Worm (Caenorhabditis elegans) whole organism, L4 larva: Measurements from ENCODE around the gene mics-1.

Experiments used
- F10B5.3 ChIP-seq: sonication (generic microtip); optimal IDR thresholded peaks from 2 replicates; lab custom pipeline; 2016; ENCODE audit warnings: mild to moderate bottlenecking, missing genetic modification characterization, missing compliant biosample characterization
- F37D6.2 ChIP-seq: sonication (generic microtip); optimal IDR thresholded peaks from 2 replicates; lab custom pipeline; 2016; ENCODE audit warnings: mild to moderate bottlenecking, missing genetic modification characterization, missing compliant biosample characterization
- F44E2.7 ChIP-seq: fragments of 200-800 bp; sonication (Bioruptor generic); IDR thresholded peaks from 2 replicates; pipeline ENCODE4 v2.1.2; 2022; ENCODE audit warnings: missing genetic modification characterization, missing compliant biosample characterization
- F49E8.2 ChIP-seq: sonication (generic microtip); optimal IDR thresholded peaks from 2 replicates; lab custom pipeline; 2016; ENCODE audit warnings: missing compliant biosample characterization, mild to moderate bottlenecking, missing genetic modification characterization, borderline replicate concordance
- Y5F2A.4 ChIP-seq: fragments of 200-800 bp; sonication (Bioruptor generic); optimal IDR thresholded peaks from 2 replicates; lab custom pipeline; 2018; ENCODE audit warnings: mild to moderate bottlenecking, missing genetic modification characterization, missing compliant biosample characterization
- Y75B8A.6 ChIP-seq: fragments of 200-800 bp; sonication (Bioruptor generic); IDR thresholded peaks from 2 replicates; pipeline ENCODE4 v1.3.6; 2022; ENCODE audit warnings: missing genetic modification reagents, missing genetic modification characterization, missing compliant biosample characterization
- ZK337.2 ChIP-seq: fragments of 200-800 bp; sonication (Bioruptor generic); IDR thresholded peaks from 2 replicates; pipeline ENCODE4 v1.3.6; 2022; ENCODE audit warnings: missing genetic modification reagents, missing genetic modification characterization, missing compliant biosample characterization
- ZK546.5 ChIP-seq, 2 experiments: sonication (generic microtip); optimal IDR thresholded peaks; 2 replicates each; lab custom pipeline; 2017; ENCODE audit warnings: missing biosample characterization in 2 of 2, missing genetic modification characterization in 2 of 2
- aha-1 ChIP-seq: fragments of 150-350 bp; peaks from one replicate; lab custom pipeline; 2014; ENCODE audit warnings: missing biosample characterization, missing genetic modification characterization
- ama-1 ChIP-seq: fragments of 150-350 bp; optimal IDR thresholded peaks from 2 replicates; lab custom pipeline; 2014; ENCODE audit warnings: inconsistent platforms, mixed read lengths
- ceh-20 ChIP-seq: fragments of 200-800 bp; sonication (Bioruptor generic); IDR thresholded peaks from 2 replicates; pipeline ENCODE4 v1.3.6; 2022; ENCODE audit warnings: missing genetic modification reagents, missing genetic modification characterization, missing compliant biosample characterization
- ceh-32 ChIP-seq: sonication (generic microtip); optimal IDR thresholded peaks from 2 replicates; lab custom pipeline; 2016; ENCODE audit warnings: mild to moderate bottlenecking, missing genetic modification characterization, missing compliant biosample characterization; ENCODE audit not compliant: poor library complexity
- ceh-82 ChIP-seq: sonication (generic microtip); optimal IDR thresholded peaks from 2 replicates; lab custom pipeline; 2017; ENCODE audit warnings: missing biosample characterization, missing genetic modification characterization
- daf-8 ChIP-seq: fragments of 200-800 bp; sonication (Bioruptor generic); IDR thresholded peaks from 2 replicates; pipeline ENCODE4 v1.3.6; 2022; ENCODE audit warnings: missing genetic modification characterization, missing compliant biosample characterization
- dmd-6 ChIP-seq: fragments of 200-800 bp; sonication (Bioruptor generic); IDR thresholded peaks from 2 replicates; pipeline ENCODE4 v1.3.6; 2022; ENCODE audit warnings: missing genetic modification reagents, missing genetic modification characterization, missing compliant biosample characterization
- dmd-9 ChIP-seq: fragments of 200-800 bp; sonication (Bioruptor generic); IDR thresholded peaks from 2 replicates; pipeline ENCODE4 v1.3.6; 2022; ENCODE audit warnings: missing genetic modification reagents, missing genetic modification characterization, missing compliant biosample characterization
- dpl-1 ChIP-seq: fragments of 150-350 bp; optimal IDR thresholded peaks from 2 replicates; lab custom pipeline; 2014; ENCODE audit warnings: missing biosample characterization, missing genetic modification reagents, missing genetic modification characterization
- dve-1 ChIP-seq: sonication (generic microtip); optimal IDR thresholded peaks from 2 replicates; lab custom pipeline; 2017; ENCODE audit warnings: antibody characterized with exemption, mild to moderate bottlenecking, missing genetic modification characterization, missing compliant biosample characterization; ENCODE audit not compliant: insufficient read depth
- fkh-10 ChIP-seq: fragments of 150-350 bp; optimal IDR thresholded peaks from 2 replicates; lab custom pipeline; 2014; ENCODE audit warnings: missing biosample characterization, missing genetic modification reagents, missing genetic modification characterization
- hlh-11 ChIP-seq: fragments of 200-800 bp; sonication (Bioruptor generic); optimal IDR thresholded peaks from 2 replicates; lab custom pipeline; 2018; ENCODE audit warnings: mild to moderate bottlenecking, missing genetic modification characterization, missing compliant biosample characterization
- hlh-30 ChIP-seq: sonication (generic microtip); optimal IDR thresholded peaks from 2 replicates; lab custom pipeline; 2017; ENCODE audit warnings: antibody characterized with exemption, mild to moderate bottlenecking, missing genetic modification characterization, missing compliant biosample characterization; ENCODE audit not compliant: insufficient read depth
- lin-15B ChIP-seq: fragments of 150-350 bp; sonication (generic microtip); optimal IDR thresholded peaks from 3 replicates; lab custom pipeline; 2014; ENCODE audit warnings: missing biosample characterization, missing genetic modification characterization
- lin-39 ChIP-seq: fragments of 150-350 bp; optimal IDR thresholded peaks from 2 replicates; lab custom pipeline; 2014; ENCODE audit warnings: missing biosample characterization, missing genetic modification reagents, missing genetic modification characterization
- mes-2 ChIP-seq: sonication (generic microtip); optimal IDR thresholded peaks from 2 replicates; lab custom pipeline; 2016; ENCODE audit warnings: missing genotype, mild to moderate bottlenecking, missing genetic modification characterization, missing compliant biosample characterization; ENCODE audit not compliant: poor library complexity, severe bottlenecking
- nhr-111 ChIP-seq: fragments of 200-800 bp; sonication (Bioruptor generic); optimal IDR thresholded peaks from 2 replicates; lab custom pipeline; 2018; ENCODE audit warnings: mild to moderate bottlenecking, missing genetic modification characterization, missing compliant biosample characterization
- nhr-25 ChIP-seq: sonication (generic microtip); optimal IDR thresholded peaks from 2 replicates; lab custom pipeline; 2017; ENCODE audit warnings: missing genetic modification characterization, mild to moderate bottlenecking, missing compliant biosample characterization, antibody characterized with exemption, moderate library complexity, borderline replicate concordance; ENCODE audit not compliant: insufficient read depth
- nhr-28 ChIP-seq: fragments of 150-350 bp; optimal IDR thresholded peaks from 2 replicates; lab custom pipeline; 2014; ENCODE audit warnings: missing biosample characterization, missing genetic modification characterization
- nhr-48 ChIP-seq: sonication (generic microtip); optimal IDR thresholded peaks from 2 replicates; lab custom pipeline; 2016; ENCODE audit warnings: mild to moderate bottlenecking, missing genetic modification characterization, missing compliant biosample characterization
- pha-4 ChIP-seq, 2 experiments: fragments of 150-350 bp in 1 of 2; fragments of 200-800 bp in 1 of 2; sonication (Bioruptor generic) in 1 of 2; IDR thresholded peaks in 1 of 2; optimal IDR thresholded peaks in 1 of 2; 2 replicates each; pipeline versions ENCODE4 v1.3.6 to Lab custom; 2014 to 2022; ENCODE audit warnings: missing genetic modification characterization in 2 of 2, missing genetic modification reagents in 2 of 2, missing biosample characterization in 1 of 2, missing compliant biosample characterization in 1 of 2
- set-16 ChIP-seq: fragments of 200-800 bp; sonication (Bioruptor generic); IDR thresholded peaks from 2 replicates; pipeline ENCODE4 v1.3.6; 2022; ENCODE audit warnings: missing genetic modification reagents, missing genetic modification characterization, missing compliant biosample characterization
- tra-1 ChIP-seq: fragments of 200-800 bp; sonication (Bioruptor generic); IDR thresholded peaks from 2 replicates; pipeline ENCODE4 v1.3.6; 2022; ENCODE audit warnings: missing genetic modification reagents, missing genetic modification characterization, missing compliant biosample characterization
- unc-62 ChIP-seq, 3 experiments: fragments of 150-350 bp in 1 of 3; sonication (generic microtip); optimal IDR thresholded peaks in 2 of 3; peaks in 1 of 3; 1 replicate in 1 of 3; 2 replicates in 2 of 3; lab custom pipeline; 2014 to 2017; ENCODE audit warnings: missing biosample characterization in 3 of 3, missing genetic modification characterization in 3 of 3, missing genetic modification reagents in 3 of 3, missing genotype in 1 of 3
- vab-7 ChIP-seq: fragments of 200-800 bp; sonication (Bioruptor generic); IDR thresholded peaks from 2 replicates; pipeline ENCODE4 v1.3.6; 2022; ENCODE audit warnings: missing genetic modification reagents, missing genetic modification characterization, missing compliant biosample characterization
- zip-11 ChIP-seq: fragments of 200-800 bp; sonication (Bioruptor generic); IDR thresholded peaks from 2 replicates; pipeline ENCODE4 v1.3.6; 2022; ENCODE audit warnings: missing genetic modification characterization, missing compliant biosample characterization

Gene mics-1

ce11 chrV:10564140-10564539 is 14.0 kb downstream of the mics-1 start:
- TF ChIP-seq ceh-82 (tag; lab: Kevin White, UChicago): no peak
- no peak for TF ChIP-seq tra-1 (GFP tag; lab: Robert Waterston, UW)
- peak; percentile 37 for TF ChIP-seq nhr-28
- no peak for TF ChIP-seq F49E8.2
- TF ChIP-seq pha-4 (GFP tag; IDR thresholded peaks at IDR 0.05; lab: Robert Waterston, UW): no peak
- TF ChIP-seq pha-4 (tag; optimal IDR thresholded peaks at IDR 0.05; lab: Kevin White, UChicago): no peak
- TF ChIP-seq dmd-9 (GFP tag; lab: Robert Waterston, UW): no peak
- TF ChIP-seq ceh-32: no peak
- TF ChIP-seq fkh-10: no peak
- TF ChIP-seq hlh-11 (tag; lab: Kevin White, UChicago): peak; percentile 9
- no peak for TF ChIP-seq nhr-48 (tag; lab: Kevin White, UChicago)
- TF ChIP-seq aha-1: peak; percentile 73
- no peak for TF ChIP-seq dpl-1 (GFP tag; lab: Kevin White, UChicago)
- TF ChIP-seq Y75B8A.6 (GFP tag; lab: Robert Waterston, UW): no peak
- no peak for TF ChIP-seq zip-11 (GFP tag; lab: Robert Waterston, UW)

- no peak for TF ChIP-seq ama-1 (lab: Kevin White, UChicago)
- peak; percentile 18 for TF ChIP-seq dve-1 (tag; lab: Kevin White, UChicago)
- TF ChIP-seq fkh-10: no peak
- TF ChIP-seq dmd-6 (GFP tag; lab: Robert Waterston, UW): peak; percentile 82
Measured at ce11 chrV:10562817-10563216, 15.3 kb downstream of the mics-1 start.

ce11 chrV:10561632-10562031 is 16.5 kb downstream of the mics-1 start:
- peak in 1 of 2 experiments; percentile 73 for TF ChIP-seq unc-62 (GFP tag; optimal IDR thresholded peaks at IDR 0.05 in 1 of 2; lab: Kevin White, UChicago)
- TF ChIP-seq unc-62 (tag; optimal IDR thresholded peaks at IDR 0.05; lab: Kevin White, UChicago): no peak
- TF ChIP-seq hlh-30 (tag; lab: Kevin White, UChicago): no peak
- peak; percentile 84; the same call in 1 of the 2 replicates for TF ChIP-seq set-16 (GFP tag; lab: Robert Waterston, UW)

DNA sequence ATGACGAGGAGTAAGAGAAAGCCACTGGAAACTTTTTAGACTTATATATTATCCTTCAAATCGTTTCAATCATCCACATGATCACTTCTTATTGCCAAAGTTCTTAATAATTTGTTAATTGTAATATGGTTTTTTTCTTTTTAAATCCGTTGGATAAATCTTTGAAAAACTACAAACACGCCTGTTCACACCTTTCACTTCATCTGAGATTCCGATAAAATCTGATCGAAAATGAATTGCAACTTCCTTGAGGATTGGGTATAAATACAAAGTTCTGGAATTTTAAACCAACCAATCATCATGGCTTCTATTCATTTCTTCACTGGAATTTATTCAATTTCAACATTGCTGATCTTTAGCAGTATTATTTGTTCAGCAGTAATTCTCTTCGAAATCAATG is 17.5 kb downstream of the mics-1 start, which contains the start of gene col-152:
col-152 (plus strand) TSS at position 301 of the 400 bp plus-strand sequence.
- no peak for TF ChIP-seq nhr-25
- no peak for TF ChIP-seq vab-7 (GFP tag; lab: Robert Waterston, UW)
- no peak for TF ChIP-seq mes-2 (tag; lab: Kevin White, UChicago)
- TF ChIP-seq nhr-111: no peak
- no peak for TF ChIP-seq dve-1 (tag; lab: Kevin White, UChicago)
- no peak for TF ChIP-seq unc-62 (GFP tag; optimal IDR thresholded peaks at IDR 0.05 in 1 of 2; lab: Kevin White, UChicago)
- no peak for TF ChIP-seq unc-62 (tag; optimal IDR thresholded peaks at IDR 0.05; lab: Kevin White, UChicago)
- TF ChIP-seq nhr-28: no peak
- TF ChIP-seq ZK546.5 (tag; optimal IDR thresholded peaks at IDR 0.05; lab: Kevin White, UChicago): no peak
- TF ChIP-seq lin-15B (tag; lab: Kevin White, UChicago): no peak
- no peak for TF ChIP-seq F10B5.3 (tag; lab: Kevin White, UChicago)
- TF ChIP-seq F44E2.7 (GFP tag; lab: Robert Waterston, UW): no peak
- no peak for TF ChIP-seq Y5F2A.4 (GFP tag; lab: Kevin White, UChicago)
- no peak for TF ChIP-seq daf-8 (GFP tag; lab: Robert Waterston, UW)
- no peak for TF ChIP-seq ZK337.2 (GFP tag; lab: Robert Waterston, UW)
- no peak for TF ChIP-seq F37D6.2 (tag; lab: Kevin White, UChicago)
- TF ChIP-seq ceh-20 (GFP tag; lab: Robert Waterston, UW): no peak
- TF ChIP-seq lin-39 (tag; lab: Kevin White, UChicago): no peak
- TF ChIP-seq, all 104 proteins: peak for 0
